Fruit fly (Drosophila melanogaster) Kc167 (cell line): Measurements from ENCODE around the gene CG11555.

ENCODE experiments used
- Myc ChIP-seq: fragments of >200 bp; optimal IDR thresholded peaks from 2 replicates; lab custom pipeline; 2017; ENCODE audit warnings: missing external identifiers
- Sin3A ChIP-seq: fragments of >200 bp; optimal IDR thresholded peaks from 2 replicates; lab custom pipeline; 2018; ENCODE audit warnings: missing external identifiers
- h ChIP-seq: fragments of >200 bp; optimal IDR thresholded peaks from 3 replicates; lab custom pipeline; 2018; ENCODE audit warnings: missing external identifiers
- insv ChIP-seq: fragments of >200 bp; optimal IDR thresholded peaks from 3 replicates; lab custom pipeline; 2018; ENCODE audit warnings: missing external identifiers
- psq ChIP-seq: fragments of >200 bp; optimal IDR thresholded peaks from 2 replicates; lab custom pipeline; 2017; ENCODE audit warnings: missing external identifiers
- ttk ChIP-seq: sonication (Bioruptor generic); optimal IDR thresholded peaks from 2 replicates; lab custom pipeline; 2017; ENCODE audit warnings: missing external identifiers

Gene CG11555

dm6 chr2L:300006-300405 lies 26.4 kb downstream of the CG11555 start:
- TF ChIP-seq insv (lab: Kevin White, UChicago) (no peak), h (lab: Kevin White, UChicago) (no peak), Myc (lab: Kevin White, UChicago) (no peak)

- TF ChIP-seq Sin3A (no peak), h (lab: Kevin White, UChicago) (no peak), insv (lab: Kevin White, UChicago) (no peak), psq (lab: Kevin White, UChicago) (no peak), ttk (no peak), Myc (lab: Kevin White, UChicago) (no peak)
Measured at dm6 chr2L:300877-301706, 27.5 kb downstream of the CG11555 start.

- TF ChIP-seq insv (lab: Kevin White, UChicago) (no peak), h (lab: Kevin White, UChicago) (no peak), psq (lab: Kevin White, UChicago) (no peak), Myc (lab: Kevin White, UChicago) (no peak), ttk (no peak), Sin3A (no peak)
Measured at dm6 chr2L:303306-303962, 29.8 kb downstream of the CG11555 start.

- TF ChIP-seq psq (lab: Kevin White, UChicago) (no peak), ttk (no peak), insv (lab: Kevin White, UChicago) (no peak), h (lab: Kevin White, UChicago) (no peak), Sin3A (no peak), Myc (lab: Kevin White, UChicago) (no peak)
Measured at dm6 chr2L:305198-305597, 31.6 kb downstream of the CG11555 start.

dm6 chr2L:305646-306045 lies 32.0 kb downstream of the CG11555 start, which contains the start of gene Plc21C:
Gene Plc21C, plus strand, starts transcription at chr2L:305935.
- TF ChIP-seq psq (lab: Kevin White, UChicago) = no peak
- no peak for TF ChIP-seq ttk
- no peak for TF ChIP-seq insv (lab: Kevin White, UChicago)
- no peak for TF ChIP-seq h (lab: Kevin White, UChicago)
- TF ChIP-seq Sin3A = no peak
- no peak for TF ChIP-seq Myc (lab: Kevin White, UChicago)

- no peak for TF ChIP-seq Myc (lab: Kevin White, UChicago)
- no peak for TF ChIP-seq Sin3A
- no peak for TF ChIP-seq h (lab: Kevin White, UChicago)
- no peak for TF ChIP-seq psq (lab: Kevin White, UChicago)
- TF ChIP-seq insv (lab: Kevin White, UChicago) = no peak
- no peak for TF ChIP-seq ttk
Measured at dm6 chr2L:306188-306927, 32.7 kb downstream of the CG11555 start.

- TF ChIP-seq ttk (no peak), Sin3A (no peak), insv (lab: Kevin White, UChicago) (no peak), Myc (lab: Kevin White, UChicago) (no peak), h (lab: Kevin White, UChicago) (no peak), psq (lab: Kevin White, UChicago) (no peak)
Measured at dm6 chr2L:307129-307528, 33.5 kb downstream of the CG11555 start.

- no peak for TF ChIP-seq ttk
- no peak for TF ChIP-seq insv (lab: Kevin White, UChicago)
- TF ChIP-seq psq (lab: Kevin White, UChicago) = no peak
- TF ChIP-seq Sin3A = no peak
- TF ChIP-seq h (lab: Kevin White, UChicago) = no peak
- TF ChIP-seq Myc (lab: Kevin White, UChicago) = no peak
Measured at dm6 chr2L:308194-308706, 34.6 kb downstream of the CG11555 start.

dm6 chr2L:309177-309576 lies 35.5 kb downstream of the CG11555 start:
- TF ChIP-seq insv (lab: Kevin White, UChicago) (no peak), psq (lab: Kevin White, UChicago) (no peak), Sin3A (no peak), ttk (no peak), h (lab: Kevin White, UChicago) (no peak), Myc (lab: Kevin White, UChicago) (no peak)

dm6 chr2L:309812-310431 lies 36.3 kb downstream of the CG11555 start:
- TF ChIP-seq Myc (lab: Kevin White, UChicago) (no peak), Sin3A (no peak), psq (lab: Kevin White, UChicago) (no peak), ttk (no peak), h (lab: Kevin White, UChicago) (no peak)

- TF ChIP-seq Myc (lab: Kevin White, UChicago) = no peak
- TF ChIP-seq insv (lab: Kevin White, UChicago) = no peak
- no peak for TF ChIP-seq ttk
- TF ChIP-seq psq (lab: Kevin White, UChicago) = no peak
- no peak for TF ChIP-seq h (lab: Kevin White, UChicago)
- no peak for TF ChIP-seq Sin3A
Measured at dm6 chr2L:319159-319558, 45.5 kb downstream of the CG11555 start, which contains the start of gene CG11912. Gene CG11912, minus strand, starts transcription at chr2L:319259.
